Fruit fly (Drosophila melanogaster) Kc167 (cell line): ENCODE results near the gene CG6179.

Experiments used
- Myc ChIP-seq: fragments of >200 bp; optimal IDR thresholded peaks from 2 replicates; lab custom pipeline; 2017; ENCODE audit warnings: missing external identifiers
- Sin3A ChIP-seq: fragments of >200 bp; optimal IDR thresholded peaks from 2 replicates; lab custom pipeline; 2018; ENCODE audit warnings: missing external identifiers
- h ChIP-seq: fragments of >200 bp; optimal IDR thresholded peaks from 3 replicates; lab custom pipeline; 2018; ENCODE audit warnings: missing external identifiers
- insv ChIP-seq: fragments of >200 bp; optimal IDR thresholded peaks from 3 replicates; lab custom pipeline; 2018; ENCODE audit warnings: missing external identifiers
- psq ChIP-seq: fragments of >200 bp; optimal IDR thresholded peaks from 2 replicates; lab custom pipeline; 2017; ENCODE audit warnings: missing external identifiers
- ttk ChIP-seq: sonication (Bioruptor generic); optimal IDR thresholded peaks from 2 replicates; lab custom pipeline; 2017; ENCODE audit warnings: missing external identifiers

Gene CG6179

DNA sequence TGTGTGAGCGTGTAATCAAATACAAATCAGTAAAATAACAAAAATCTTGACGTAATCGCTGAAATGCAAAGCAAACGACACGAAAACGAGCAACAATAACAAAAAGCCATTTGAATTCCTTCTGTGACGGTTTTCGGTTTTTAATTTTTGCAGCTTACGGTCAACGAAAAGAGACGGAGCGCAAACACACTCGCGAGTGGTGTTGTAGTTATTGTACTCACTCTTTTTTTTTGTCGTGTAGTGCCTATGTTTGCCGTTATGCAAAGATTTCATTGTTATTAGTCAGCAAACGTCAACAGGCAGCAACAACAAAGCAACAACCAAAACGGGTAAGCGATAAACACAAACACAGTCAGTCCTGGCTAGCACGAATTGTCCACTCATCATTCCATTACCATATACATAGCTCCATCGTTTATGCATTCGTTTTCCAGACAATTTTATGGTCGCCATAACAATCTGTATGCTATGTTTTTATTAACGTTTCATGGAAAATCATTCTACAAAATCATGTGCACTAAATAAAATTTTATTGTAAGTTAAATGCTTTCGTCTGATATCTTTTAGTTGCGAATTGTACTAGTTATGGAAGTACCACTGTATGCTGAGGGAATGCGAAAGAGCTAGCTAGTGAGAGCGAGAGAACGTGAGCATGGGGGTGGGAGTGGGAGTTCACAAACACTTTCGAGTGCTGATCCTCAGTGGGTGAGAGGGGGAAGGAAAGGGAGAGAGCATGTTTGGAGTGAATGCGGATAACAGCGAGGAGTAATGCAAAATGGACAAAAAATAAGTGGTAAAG lies 12.8 kb upstream of the CG6179 start:
- TF ChIP-seq Sin3A (lab: Kevin White, UChicago), result no peak
- no peak for TF ChIP-seq psq (lab: Kevin White, UChicago)
- TF ChIP-seq insv (lab: Kevin White, UChicago), result no peak
- TF ChIP-seq ttk (lab: Kevin White, UChicago), result no peak
- TF ChIP-seq Myc, result no peak
- no peak for TF ChIP-seq h (lab: Kevin White, UChicago)

DNA sequence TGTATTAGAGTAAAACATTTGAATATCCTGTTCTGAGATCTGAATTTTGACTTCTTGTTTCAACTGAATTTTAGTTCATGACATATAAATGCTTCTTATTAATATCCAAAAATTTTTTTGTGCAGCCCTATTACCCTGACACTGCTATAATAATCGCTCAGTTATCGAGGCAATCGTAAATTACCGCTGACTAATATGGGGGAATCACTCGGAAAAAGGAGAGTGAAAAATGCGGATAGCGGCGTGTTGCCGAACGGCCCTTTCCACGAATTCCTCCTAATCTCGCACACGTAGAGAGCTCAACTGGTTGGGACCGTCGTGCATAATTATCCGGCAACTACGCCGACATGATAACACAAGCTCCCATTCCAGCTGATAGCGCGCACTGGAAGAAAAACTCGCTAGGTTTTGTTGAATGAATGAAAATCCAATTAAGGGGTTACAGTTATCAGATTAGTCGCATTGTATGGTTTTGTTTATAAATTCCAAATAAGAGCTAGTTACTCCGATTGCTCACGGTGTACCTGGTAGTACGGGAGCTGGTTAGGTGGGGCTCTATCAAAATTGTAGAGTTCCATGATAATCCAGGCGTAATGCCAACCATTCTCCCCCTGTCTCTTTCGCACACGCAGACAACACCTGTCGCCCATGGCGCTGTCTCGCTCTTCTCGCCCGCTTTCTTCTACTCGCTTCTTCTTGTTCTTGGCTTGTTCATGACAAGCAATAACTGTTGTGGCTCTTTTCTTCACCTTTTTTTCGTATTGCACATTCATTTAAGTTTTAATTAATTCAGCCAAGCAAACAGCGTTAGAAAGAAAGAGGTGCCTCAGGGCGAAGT lies 11.9 kb upstream of the CG6179 start:
- TF ChIP-seq insv (lab: Kevin White, UChicago) (no peak), ttk (lab: Kevin White, UChicago) (no peak), psq (lab: Kevin White, UChicago) (no peak), Sin3A (lab: Kevin White, UChicago) (no peak), h (lab: Kevin White, UChicago) (no peak), Myc (no peak)

DNA sequence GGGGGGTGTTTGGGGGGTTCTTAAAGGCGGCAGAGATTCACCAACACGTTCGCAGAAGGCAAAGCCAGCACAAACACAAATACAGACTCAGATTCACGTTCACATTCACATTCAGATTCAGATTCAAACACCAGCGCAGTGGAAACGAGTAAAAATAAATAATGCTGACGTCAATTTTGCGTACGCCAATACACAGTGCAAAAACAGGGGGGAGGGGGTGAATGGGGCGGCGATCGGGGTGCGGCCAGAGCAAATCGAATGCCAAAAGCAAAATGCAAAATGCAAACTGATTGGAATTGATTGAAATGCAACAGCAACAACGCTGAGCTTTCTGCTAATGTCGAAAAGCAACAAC lies 11.3 kb upstream of the CG6179 start:
- TF ChIP-seq h (lab: Kevin White, UChicago), result no peak
- TF ChIP-seq psq (lab: Kevin White, UChicago), result no peak
- TF ChIP-seq insv (lab: Kevin White, UChicago), result no peak
- no peak for TF ChIP-seq Myc
- no peak for TF ChIP-seq ttk (lab: Kevin White, UChicago)
- no peak for TF ChIP-seq Sin3A (lab: Kevin White, UChicago)

DNA sequence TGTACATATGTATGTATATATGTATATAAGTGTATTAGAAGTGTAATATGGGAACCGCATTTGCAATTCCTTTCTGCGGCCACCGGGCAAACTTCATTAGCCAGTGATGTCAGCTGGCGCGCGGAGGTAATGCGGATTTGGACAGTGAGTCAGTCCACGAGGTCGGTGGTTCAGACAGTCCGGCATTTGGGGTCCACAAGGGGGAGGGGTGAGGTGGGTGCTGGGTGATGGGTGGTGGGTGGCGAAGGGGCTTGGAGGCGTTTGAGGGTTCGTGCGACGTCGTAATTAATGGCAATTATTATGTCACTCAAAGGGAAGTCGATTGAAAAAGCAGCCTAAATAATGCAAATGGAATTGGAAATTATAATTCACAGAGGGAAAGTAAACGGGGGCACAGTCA lies 10.1 kb upstream of the CG6179 start:
- no peak for TF ChIP-seq h (lab: Kevin White, UChicago)

DNA sequence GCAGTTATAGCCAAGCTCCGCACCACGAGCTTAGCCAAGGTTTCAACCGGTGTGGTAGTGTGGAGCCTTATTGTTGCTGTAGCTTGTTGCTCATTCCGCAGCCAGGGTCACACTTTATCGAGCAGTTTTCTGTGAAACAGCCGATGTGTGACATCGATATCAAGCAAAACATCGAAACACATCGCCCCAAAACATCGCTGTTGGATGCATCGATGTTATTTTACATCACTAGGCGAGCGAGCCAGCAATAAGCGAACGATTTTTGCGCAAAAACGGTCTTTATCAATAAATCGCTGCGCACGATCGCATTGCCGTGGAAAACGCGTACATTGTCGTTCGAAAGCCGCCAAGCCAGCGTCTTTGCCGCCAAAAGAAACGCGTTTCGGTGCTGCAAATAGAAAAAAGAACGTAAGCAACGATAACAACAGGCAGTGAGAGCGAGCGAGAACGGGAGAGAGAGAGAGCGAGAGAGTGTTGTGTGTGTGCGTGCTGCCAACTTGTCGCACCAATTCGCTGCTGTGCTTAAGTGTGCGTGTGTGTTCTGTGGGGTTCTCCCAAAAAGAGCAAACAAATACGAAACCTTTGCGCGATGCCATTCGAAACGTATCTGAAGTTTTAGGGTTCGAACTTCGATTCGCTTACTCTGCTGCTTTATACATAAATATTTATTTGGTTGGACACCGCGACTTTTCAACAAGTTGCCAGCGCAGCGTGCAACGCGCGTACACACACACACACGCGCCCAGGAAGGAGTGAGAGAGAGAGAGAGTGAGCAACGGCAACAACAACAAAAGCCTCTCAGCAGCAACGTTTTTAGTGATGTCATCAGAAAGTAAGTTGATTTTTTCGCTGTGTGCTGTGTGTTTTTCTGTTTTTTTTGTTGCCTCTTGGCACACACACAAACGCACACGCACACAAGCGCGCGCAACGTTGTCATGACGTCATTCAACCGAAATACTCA lies 8.8 kb upstream of the CG6179 start:
- no peak for TF ChIP-seq Sin3A (lab: Kevin White, UChicago)
- no peak for TF ChIP-seq Myc
- no peak for TF ChIP-seq psq (lab: Kevin White, UChicago)
- TF ChIP-seq insv (lab: Kevin White, UChicago), result no peak

DNA sequence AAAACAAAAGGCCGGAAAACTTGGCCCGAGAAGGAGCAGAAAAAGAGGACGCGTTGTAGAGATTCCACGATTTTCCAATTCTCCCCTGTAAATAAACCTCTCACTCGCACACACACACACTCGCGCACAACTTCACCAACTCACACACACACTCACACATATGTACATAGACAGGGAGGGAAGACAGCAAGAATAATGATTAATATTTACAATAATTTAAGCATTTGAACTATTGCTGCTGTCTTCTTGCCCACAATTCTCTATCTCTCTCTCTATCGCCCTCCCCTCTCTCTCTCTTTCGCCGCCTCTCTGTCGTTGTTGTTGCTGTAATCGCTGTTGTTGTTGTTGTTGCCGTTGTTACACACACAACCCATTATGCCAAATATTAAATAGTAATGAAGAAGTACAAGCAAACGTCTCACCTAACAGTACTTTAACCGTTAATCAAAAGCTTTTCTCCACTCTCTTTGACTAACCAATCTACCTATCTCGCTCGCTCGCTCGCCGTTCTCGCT lies 5.4 kb upstream of the CG6179 start:
- TF ChIP-seq Myc, result no peak
- TF ChIP-seq h (lab: Kevin White, UChicago), result no peak
- TF ChIP-seq Sin3A (lab: Kevin White, UChicago), result no peak
- no peak for TF ChIP-seq insv (lab: Kevin White, UChicago)
- TF ChIP-seq ttk (lab: Kevin White, UChicago), result no peak

DNA sequence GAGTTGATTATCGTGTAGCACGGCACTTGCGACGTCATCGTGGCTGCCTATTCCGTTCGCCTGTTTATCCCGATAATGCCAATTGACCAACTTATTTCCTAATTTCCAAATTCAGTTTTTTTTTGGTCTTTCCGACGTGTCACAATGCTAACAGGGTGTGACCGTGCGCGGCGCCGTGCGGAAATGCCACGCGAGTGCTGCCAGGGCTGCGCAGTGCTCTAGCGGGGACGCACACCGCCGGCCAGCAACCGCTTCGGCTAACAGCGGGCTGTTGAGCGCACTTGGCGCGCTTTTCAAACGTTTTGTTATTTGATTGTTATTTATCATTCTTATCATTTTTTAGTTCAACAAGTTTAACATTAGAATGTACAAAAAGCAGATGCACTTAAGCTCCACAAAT lies 5.2 kb downstream of the CG6179 start, which contains the start of gene betaCOP:
betaCOP (minus strand) TSS at position 187 of the 400 bp plus-strand sequence.
- no peak for TF ChIP-seq ttk (lab: Kevin White, UChicago)
- TF ChIP-seq h (lab: Kevin White, UChicago), result no peak
- no peak for TF ChIP-seq Myc
- no peak for TF ChIP-seq psq (lab: Kevin White, UChicago)
- TF ChIP-seq insv (lab: Kevin White, UChicago), result no peak
- TF ChIP-seq Sin3A (lab: Kevin White, UChicago), result no peak

DNA sequence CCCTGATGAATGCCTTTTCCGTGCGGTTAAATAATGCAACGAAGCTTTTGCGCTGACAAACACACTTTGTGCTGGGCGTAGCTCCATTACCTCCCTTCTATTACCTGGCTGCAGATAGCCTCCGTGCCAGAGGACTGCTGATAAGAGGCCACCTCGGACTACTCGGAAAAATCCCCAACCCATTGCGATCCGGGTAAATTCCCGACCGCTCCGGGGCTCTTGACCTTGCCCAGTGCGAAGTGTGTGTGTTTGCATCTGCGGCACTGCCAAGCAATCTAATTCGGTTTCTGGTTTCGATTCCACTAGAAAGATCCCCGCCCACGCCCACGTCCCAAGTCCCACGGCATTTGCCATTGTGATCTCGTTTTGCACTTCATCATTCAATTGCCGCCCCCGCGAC lies 5.9 kb downstream of the CG6179 start:
- TF ChIP-seq h (lab: Kevin White, UChicago), result no peak
- no peak for TF ChIP-seq Sin3A (lab: Kevin White, UChicago)
- TF ChIP-seq psq (lab: Kevin White, UChicago), result no peak
- TF ChIP-seq insv (lab: Kevin White, UChicago), result no peak
- no peak for TF ChIP-seq Myc
- TF ChIP-seq ttk (lab: Kevin White, UChicago), result no peak

DNA sequence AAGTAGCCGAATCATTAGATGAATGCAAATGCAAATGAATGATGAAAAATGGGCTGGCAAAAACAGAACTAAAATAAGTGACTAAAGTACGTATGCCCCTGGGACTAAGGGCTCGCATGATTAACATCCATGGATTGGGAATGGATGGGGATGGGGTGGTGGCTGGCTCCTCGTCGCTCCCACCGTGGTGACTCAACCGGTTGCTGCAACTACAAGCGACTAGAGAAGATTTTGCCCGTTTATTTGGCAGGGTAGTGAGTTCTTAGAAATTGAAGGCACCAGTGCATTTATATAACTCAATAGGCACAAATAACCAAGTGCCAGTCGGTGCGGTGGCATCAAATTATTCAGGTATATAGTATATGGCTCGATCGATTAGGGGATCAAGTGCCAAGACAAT lies 6.9 kb downstream of the CG6179 start, which contains the start of gene Tsf1:
Tsf1 (plus strand) TSS at position 301 of the 400 bp plus-strand sequence.
- TF ChIP-seq insv (lab: Kevin White, UChicago), result no peak
- TF ChIP-seq psq (lab: Kevin White, UChicago), result no peak
- TF ChIP-seq Sin3A (lab: Kevin White, UChicago), result no peak
- TF ChIP-seq Myc, result no peak
- no peak for TF ChIP-seq h (lab: Kevin White, UChicago)
- TF ChIP-seq ttk (lab: Kevin White, UChicago), result no peak

DNA sequence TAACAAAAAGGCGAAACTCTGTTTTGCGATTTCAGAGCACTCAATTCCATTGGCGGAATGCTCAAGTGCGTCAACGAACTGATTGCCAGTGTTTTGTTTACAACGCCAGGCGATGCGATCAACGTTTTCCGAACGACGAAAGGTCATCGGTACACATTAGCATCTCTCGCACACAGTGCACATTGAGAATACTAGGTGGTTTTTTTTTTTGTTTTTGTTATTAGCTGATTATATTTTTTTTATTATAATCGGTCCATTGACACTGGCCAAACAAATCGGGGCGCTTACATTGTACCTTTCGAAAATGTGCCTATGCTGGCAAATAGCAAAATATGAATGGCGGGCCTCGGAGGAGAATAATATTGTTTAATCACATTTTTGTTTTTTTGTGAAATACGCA lies 15.3 kb downstream of the CG6179 start:
- no peak for TF ChIP-seq Myc
- TF ChIP-seq h (lab: Kevin White, UChicago), result no peak
- TF ChIP-seq ttk (lab: Kevin White, UChicago), result no peak
- TF ChIP-seq Sin3A (lab: Kevin White, UChicago), result no peak
- no peak for TF ChIP-seq insv (lab: Kevin White, UChicago)
- no peak for TF ChIP-seq psq (lab: Kevin White, UChicago)

DNA sequence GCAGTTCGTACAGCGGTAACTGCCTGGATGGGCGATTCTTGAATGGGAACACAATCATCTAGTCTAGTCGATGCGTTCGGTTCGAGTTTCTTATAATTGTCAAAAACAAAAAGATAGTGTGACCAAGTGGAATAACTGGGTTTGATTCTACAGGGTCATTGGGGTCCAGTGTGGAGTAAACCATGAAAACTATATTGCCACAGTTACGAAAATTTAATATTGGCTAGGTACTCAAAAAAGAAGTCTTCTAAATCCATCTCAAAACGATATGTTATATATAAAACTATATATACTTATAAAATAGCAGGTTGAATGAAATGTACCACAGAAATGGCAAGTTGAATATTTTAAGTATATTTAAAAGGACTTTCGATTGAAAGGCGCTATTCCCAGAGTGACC lies 20.1 kb downstream of the CG6179 start, which contains the start of gene CG34328:
CG34328 (minus strand) TSS at position 101 of the 400 bp plus-strand sequence.
- TF ChIP-seq Sin3A (lab: Kevin White, UChicago) (no peak), ttk (lab: Kevin White, UChicago) (no peak), insv (lab: Kevin White, UChicago) (no peak), Myc (no peak), psq (lab: Kevin White, UChicago) (no peak), h (lab: Kevin White, UChicago) (no peak)
